Worm (Caenorhabditis elegans) whole organism, L3 larva: ENCODE results near the gene ilys-3.
A peak's percentile ranks its signal among the peaks of the same experiment; 100 is the strongest.

Source experiments
- R02D3.7 ChIP-seq: fragments of 150-350 bp; optimal IDR thresholded peaks from 2 replicates; lab custom pipeline; 2014; ENCODE audit warnings: missing biosample characterization, missing genetic modification characterization
- ZK546.5 ChIP-seq: sonication (generic microtip); optimal IDR thresholded peaks from 2 replicates; lab custom pipeline; 2017; ENCODE audit warnings: missing biosample characterization, missing genetic modification characterization
- aly-2 ChIP-seq: fragments of 150-350 bp; optimal IDR thresholded peaks from 2 replicates; lab custom pipeline; 2014; ENCODE audit warnings: missing biosample characterization, missing genetic modification characterization
- ama-1 ChIP-seq: fragments of 150-350 bp; optimal IDR thresholded peaks from 2 replicates; lab custom pipeline; 2018
- ceh-28 ChIP-seq: fragments of 150-350 bp; optimal IDR thresholded peaks from 2 replicates; lab custom pipeline; 2014; ENCODE audit warnings: missing biosample characterization, missing genetic modification reagents, missing genetic modification characterization
- ceh-82 ChIP-seq: fragments of 150-350 bp; optimal IDR thresholded peaks from 2 replicates; lab custom pipeline; 2014; ENCODE audit warnings: missing biosample characterization, missing genetic modification characterization
- ceh-9 ChIP-seq: sonication (generic microtip); optimal IDR thresholded peaks from 2 replicates; lab custom pipeline; 2018; ENCODE audit warnings: missing biosample characterization, missing genetic modification characterization
- daf-12 ChIP-seq: fragments of 150-350 bp; optimal IDR thresholded peaks from 2 replicates; lab custom pipeline; 2014; ENCODE audit warnings: missing biosample characterization, missing genetic modification reagents, missing genetic modification characterization
- egl-27 ChIP-seq: sonication (generic microtip); optimal IDR thresholded peaks from 4 replicates; lab custom pipeline; 2017; ENCODE audit warnings: missing biosample characterization, missing genetic modification reagents, missing genetic modification characterization
- egl-5 ChIP-seq: fragments of 150-350 bp; optimal IDR thresholded peaks from 2 replicates; lab custom pipeline; 2017; ENCODE audit warnings: missing biosample characterization, missing genetic modification reagents, missing genetic modification characterization, inconsistent platforms
- elt-1 ChIP-seq: fragments of 150-350 bp; optimal IDR thresholded peaks from 2 replicates; lab custom pipeline; 2014; ENCODE audit warnings: missing biosample characterization, missing genetic modification characterization
- elt-2 ChIP-seq: sonication (generic microtip); optimal IDR thresholded peaks from 2 replicates; lab custom pipeline; 2016; ENCODE audit warnings: missing genetic modification reagents, mild to moderate bottlenecking, missing genetic modification characterization, missing compliant biosample characterization
- elt-3 ChIP-seq, 3 experiments: fragments of 150-350 bp in 1 of 3; sonication (generic microtip) in 2 of 3; optimal IDR thresholded peaks; 2 replicates in 2 of 3; 4 replicates in 1 of 3; lab custom pipeline; 2014 to 2017; ENCODE audit warnings: missing biosample characterization in 3 of 3, missing genetic modification characterization in 3 of 3
- fkh-2 ChIP-seq: fragments of 150-350 bp; optimal IDR thresholded peaks from 2 replicates; lab custom pipeline; 2014; ENCODE audit warnings: missing biosample characterization, missing genetic modification reagents, missing genetic modification characterization
- fos-1 ChIP-seq: fragments of 150-350 bp; optimal IDR thresholded peaks from 2 replicates; lab custom pipeline; 2014; ENCODE audit warnings: missing biosample characterization, missing genetic modification characterization
- hmg-11 ChIP-seq: sonication (generic microtip); optimal IDR thresholded peaks from 2 replicates; lab custom pipeline; 2016; ENCODE audit warnings: missing genetic modification characterization, missing compliant biosample characterization
- jun-1 ChIP-seq: fragments of 150-350 bp; optimal IDR thresholded peaks from 2 replicates; lab custom pipeline; 2014; ENCODE audit warnings: missing biosample characterization, missing genetic modification reagents, missing genetic modification characterization
- lin-15B ChIP-seq: fragments of 150-350 bp; optimal IDR thresholded peaks from 2 replicates; lab custom pipeline; 2014; ENCODE audit warnings: missing biosample characterization, missing genetic modification characterization
- lin-39 ChIP-seq: fragments of 150-350 bp; optimal IDR thresholded peaks from 2 replicates; lab custom pipeline; 2018; ENCODE audit warnings: missing biosample characterization, missing genetic modification reagents, missing genetic modification characterization
- mdl-1 ChIP-seq: fragments of 150-350 bp; optimal IDR thresholded peaks from 2 replicates; lab custom pipeline; 2014; ENCODE audit warnings: missing biosample characterization, missing genetic modification characterization
- nfya-1 ChIP-seq: sonication (generic microtip); optimal IDR thresholded peaks from 2 replicates; lab custom pipeline; 2017; ENCODE audit warnings: missing genetic modification characterization, mild to moderate bottlenecking, missing compliant biosample characterization, antibody characterized with exemption, moderate library complexity; ENCODE audit not compliant: insufficient read depth
- nhr-11 ChIP-seq: fragments of 150-350 bp; optimal IDR thresholded peaks from 2 replicates; lab custom pipeline; 2014; ENCODE audit warnings: missing biosample characterization, missing genetic modification characterization
- nhr-23 ChIP-seq: fragments of 150-350 bp; optimal IDR thresholded peaks from 2 replicates; lab custom pipeline; 2014; ENCODE audit warnings: missing biosample characterization, missing genetic modification reagents, missing genetic modification characterization
- nhr-237 ChIP-seq: fragments of 150-350 bp; optimal IDR thresholded peaks from 2 replicates; lab custom pipeline; 2014; ENCODE audit warnings: missing biosample characterization, missing genetic modification characterization
- nhr-25 ChIP-seq: sonication (generic microtip); optimal IDR thresholded peaks from 2 replicates; lab custom pipeline; 2017; ENCODE audit warnings: missing biosample characterization, missing genetic modification characterization
- nhr-28 ChIP-seq: fragments of 150-350 bp; optimal IDR thresholded peaks from 2 replicates; lab custom pipeline; 2014; ENCODE audit warnings: missing biosample characterization, missing genetic modification characterization
- nhr-67 ChIP-seq: fragments of 150-350 bp; optimal IDR thresholded peaks from 2 replicates; lab custom pipeline; 2014; ENCODE audit warnings: missing biosample characterization, missing genetic modification characterization
- nhr-77 ChIP-seq: fragments of 150-350 bp; optimal IDR thresholded peaks from 2 replicates; lab custom pipeline; 2014; ENCODE audit warnings: missing biosample characterization, missing genetic modification characterization
- pqm-1 ChIP-seq: fragments of 150-350 bp; optimal IDR thresholded peaks from 2 replicates; lab custom pipeline; 2017; ENCODE audit warnings: missing biosample characterization, missing genetic modification characterization, inconsistent platforms
- skn-1 ChIP-seq: fragments of 150-350 bp; optimal IDR thresholded peaks from 2 replicates; lab custom pipeline; 2014; ENCODE audit warnings: missing biosample characterization, missing genetic modification characterization
- snpc-4 ChIP-seq: fragments of 150-350 bp; optimal IDR thresholded peaks from 2 replicates; lab custom pipeline; 2014; ENCODE audit warnings: missing biosample characterization, missing genetic modification characterization
- tbx-2 ChIP-seq: sonication (generic microtip); optimal IDR thresholded peaks from 2 replicates; lab custom pipeline; 2016; ENCODE audit warnings: mild to moderate bottlenecking, missing genetic modification characterization, missing compliant biosample characterization
- unc-62 ChIP-seq: fragments of 150-350 bp; sonication (generic microtip); optimal IDR thresholded peaks from 4 replicates; lab custom pipeline; 2014; ENCODE audit warnings: missing biosample characterization, missing genetic modification reagents, missing genetic modification characterization
- zag-1 ChIP-seq: fragments of 150-350 bp; optimal IDR thresholded peaks from 2 replicates; lab custom pipeline; 2014; ENCODE audit warnings: missing biosample characterization, missing genetic modification characterization
- ztf-11 ChIP-seq: fragments of 150-350 bp; optimal IDR thresholded peaks from 2 replicates; lab custom pipeline; 2014; ENCODE audit warnings: missing biosample characterization, missing genetic modification characterization
- ztf-4 ChIP-seq: fragments of 150-350 bp; optimal IDR thresholded peaks from 2 replicates; lab custom pipeline; 2014; ENCODE audit warnings: missing biosample characterization, missing genetic modification characterization

The ilys-3 gene

ce11 chrIV:2451655-2452054 lies 12.6 kb upstream of the ilys-3 start:
- TF ChIP-seq ceh-28 (tag; lab: Kevin White, UChicago) (no peak), lin-15B (tag; lab: Kevin White, UChicago) (no peak), mdl-1 (no peak), ztf-11 (tag; lab: Kevin White, UChicago) (no peak), elt-2 (tag; lab: Kevin White, UChicago) (no peak), egl-27 (no peak), daf-12 (no peak), ceh-82 (no peak)

DNA sequence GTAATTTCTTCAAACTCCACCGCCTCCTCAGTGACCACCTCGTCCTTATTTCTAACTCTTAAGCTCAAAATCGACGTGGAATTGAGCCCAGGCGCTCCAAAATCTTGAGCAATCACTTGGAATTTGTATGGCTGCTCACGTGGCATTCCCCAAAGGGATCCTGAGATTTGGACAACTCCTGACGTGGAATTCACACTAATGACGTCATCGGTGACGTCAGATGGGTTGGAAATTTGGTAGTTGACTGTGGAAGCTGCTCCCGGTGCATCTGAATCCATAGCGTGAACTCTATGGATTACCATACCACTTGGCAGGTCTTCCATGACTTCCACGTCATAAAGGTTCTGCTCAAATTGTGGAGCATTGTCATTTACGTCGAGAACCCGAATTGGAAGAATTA lies 9.1 kb upstream of the ilys-3 start:
- TF ChIP-seq lin-15B (tag; lab: Kevin White, UChicago) = no peak

- TF ChIP-seq zag-1 (tag; lab: Kevin White, UChicago) = no peak
- no peak for TF ChIP-seq ZK546.5 (tag; lab: Kevin White, UChicago)
- TF ChIP-seq mdl-1 = no peak
- no peak for TF ChIP-seq ztf-4 (tag; lab: Kevin White, UChicago)
- TF ChIP-seq snpc-4 = no peak
- TF ChIP-seq nhr-25 (tag; lab: Kevin White, UChicago) = no peak
- no peak for TF ChIP-seq nhr-67 (tag; lab: Kevin White, UChicago)
- TF ChIP-seq hmg-11 (tag; lab: Kevin White, UChicago) = no peak
- TF ChIP-seq ama-1 (lab: Kevin White, UChicago) = no peak
- no peak for TF ChIP-seq ceh-28 (tag; lab: Kevin White, UChicago)
- TF ChIP-seq skn-1 (tag; lab: Kevin White, UChicago) = no peak
- no peak for TF ChIP-seq elt-3 (tag; optimal IDR thresholded peaks at IDR 0.05; lab: Kevin White, UChicago)
- TF ChIP-seq lin-39 (tag; lab: Kevin White, UChicago) = no peak
Measured at ce11 chrIV:2461396-2461795, 2.9 kb upstream of the ilys-3 start.

DNA sequence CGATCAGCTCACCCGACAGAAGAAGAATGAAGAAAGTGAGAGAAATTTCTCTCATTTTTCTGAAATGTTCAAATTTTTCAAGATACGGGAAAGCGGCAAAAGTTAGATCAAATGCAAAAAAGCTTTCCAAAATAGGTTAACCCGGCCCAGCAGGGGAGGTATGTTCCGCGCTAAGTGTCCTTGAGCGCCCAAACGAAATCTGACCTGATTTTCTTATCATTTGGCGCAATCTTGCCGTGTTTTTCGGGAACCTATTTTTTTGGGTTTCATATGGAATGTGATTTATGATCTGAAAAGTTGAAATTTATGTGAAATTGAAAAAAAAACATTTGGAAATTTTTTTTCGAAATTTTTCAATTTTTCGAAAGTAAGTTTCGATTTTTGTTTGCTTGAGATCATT lies 945 bp upstream of the ilys-3 start, which contains the start of gene cdh-10:
Gene cdh-10 (minus strand): TSS at position 59 of the 400 bp plus-strand sequence.
- TF ChIP-seq unc-62 (GFP tag; lab: Kevin White, UChicago) = no peak
- TF ChIP-seq nhr-77 = no peak
- no peak for TF ChIP-seq R02D3.7 (tag; lab: Kevin White, UChicago)
- TF ChIP-seq ZK546.5 (tag; lab: Kevin White, UChicago) = no peak
- no peak for TF ChIP-seq ceh-28 (tag; lab: Kevin White, UChicago)
- TF ChIP-seq ceh-9 (tag; lab: Kevin White, UChicago) = no peak
- TF ChIP-seq nhr-28 (tag; lab: Kevin White, UChicago) = no peak
- TF ChIP-seq elt-1 (tag; lab: Kevin White, UChicago) = peak; percentile 46
- no peak for TF ChIP-seq nhr-11 (tag; lab: Kevin White, UChicago)
- TF ChIP-seq egl-5 (tag; lab: Kevin White, UChicago) = no peak
- no peak for TF ChIP-seq nhr-237 (tag; lab: Kevin White, UChicago)
- TF ChIP-seq ama-1 (lab: Kevin White, UChicago) = no peak
- TF ChIP-seq skn-1 (tag; lab: Kevin White, UChicago) = no peak
- TF ChIP-seq fkh-2 = no peak
- TF ChIP-seq daf-12 = no peak
- no peak for TF ChIP-seq nfya-1 (tag; lab: Kevin White, UChicago)
- no peak for TF ChIP-seq aly-2 (tag; lab: Kevin White, UChicago)
- no peak for TF ChIP-seq mdl-1
- no peak for TF ChIP-seq elt-3 (tag; optimal IDR thresholded peaks at IDR 0.05; lab: Kevin White, UChicago)
- peak; percentile 18 for TF ChIP-seq nhr-25 (tag; lab: Kevin White, UChicago)
- TF ChIP-seq ztf-4 (tag; lab: Kevin White, UChicago) = no peak
- peak; percentile 60 for TF ChIP-seq nhr-23 (tag; lab: Kevin White, UChicago)
- TF ChIP-seq egl-27 = no peak

ce11 chrIV:2466249-2466648 lies 2.0 kb downstream of the ilys-3 start:
- TF ChIP-seq unc-62 (GFP tag; lab: Kevin White, UChicago) (no peak), ceh-82 (no peak), fos-1 (no peak), egl-27 (no peak), snpc-4 (no peak), pqm-1 (tag; lab: Kevin White, UChicago) (peak; percentile 78), jun-1 (tag; lab: Kevin White, UChicago) (peak; percentile 11), elt-2 (tag; lab: Kevin White, UChicago) (peak; percentile 61), daf-12 (no peak), aly-2 (tag; lab: Kevin White, UChicago) (no peak), tbx-2 (no peak), nfya-1 (tag; lab: Kevin White, UChicago) (no peak)
